Worm (Caenorhabditis elegans): ENCODE data around the gene pms-2.

Gene pms-2

ce11 chrV:11535504-11536062, 34.8 kb downstream of the pms-2 start (continued):
- TF ChIP-seq ztf-26 (tag; optimal IDR thresholded peaks at IDR 0.05) (peak; percentile 47), B0336.3 (GFP tag; IDR thresholded peaks at IDR 0.05) (peak; percentile 9; the same call in 1 of the 2 replicates), hmg-1.2 (GFP tag; IDR thresholded peaks at IDR 0.05) (peak; percentile 16; the same call in 1 of the 2 replicates), athp-1 (tag; optimal IDR thresholded peaks at IDR 0.05) (no peak), mel-28 (tag; optimal IDR thresholded peaks at IDR 0.05; ENCODE audit: borderline replicate concordance) (no peak)

- no peak for TF ChIP-seq ama-1 (optimal IDR thresholded peaks at IDR 0.05)
- peak in 1 of 2 experiments; percentile 4 for TF ChIP-seq ama-1 (GFP tag; optimal IDR thresholded peaks at IDR 0.05)
- no peak for TF ChIP-seq aptf-3 (GFP tag; IDR thresholded peaks at IDR 0.05)
- no peak for TF ChIP-seq mel-28 (tag; optimal IDR thresholded peaks at IDR 0.05; ENCODE audit: borderline replicate concordance)
- TF ChIP-seq B0261.1 (tag; optimal IDR thresholded peaks at IDR 0.05) = no peak
- peak; percentile 30 for TF ChIP-seq ets-4 (GFP tag; optimal IDR thresholded peaks at IDR 0.05)
- peak; percentile 85 for TF ChIP-seq nhr-80 (tag; optimal IDR thresholded peaks at IDR 0.05)
- no peak for TF ChIP-seq cebp-1 (GFP tag; IDR thresholded peaks at IDR 0.05)
- peak; percentile 33 for TF ChIP-seq cebp-1 (tag; optimal IDR thresholded peaks at IDR 0.05)
- peak; percentile 2 for TF ChIP-seq lsy-27 (tag; optimal IDR thresholded peaks at IDR 0.05; ENCODE audit: borderline replicate concordance, insufficient read depth)
- peak; percentile 14; the same call in 1 of the 2 replicates for TF ChIP-seq rcor-1 (GFP tag; IDR thresholded peaks at IDR 0.05)
- TF ChIP-seq lin-35 (GFP tag; optimal IDR thresholded peaks at IDR 0.05) = peak in 1 of 3 experiments; percentile 22
- TF ChIP-seq sea-2 (GFP tag; IDR thresholded peaks at IDR 0.05) = 0 out of 2 replicates have a peak, but pooled peaks have one; percentile 7
These were observed 35.8 kb downstream of the pms-2 start for ce11 chrV:11534495-11535189.

- TF ChIP-seq K11D2.4 (GFP tag; IDR thresholded peaks at IDR 0.05) (0 out of 2 replicates have a peak, but pooled peaks have one; percentile 49), rpc-1 (optimal IDR thresholded peaks at IDR 0.05) (no peak), rpc-1 (tag; optimal IDR thresholded peaks at IDR 0.05) (no peak), nhr-120 (GFP tag; IDR thresholded peaks at IDR 0.05) (no peak), zfh-2 (GFP tag; conservative IDR thresholded peaks at IDR 0.05) (no peak), F57A8.1 (GFP tag; optimal IDR thresholded peaks at IDR 0.05) (no peak), C06A6.2 (GFP tag; conservative IDR thresholded peaks at IDR 0.05) (no peak), repo-1 (tag; optimal IDR thresholded peaks at IDR 0.05) (no peak), let-526 (GFP tag; IDR thresholded peaks at IDR 0.05) (0 out of 2 replicates have a peak, but pooled peaks have one; percentile 53), ekl-4 (GFP tag; IDR thresholded peaks at IDR 0.05) (peak; percentile 29; the same call in 1 of the 2 replicates), nhr-27 (tag; optimal IDR thresholded peaks at IDR 0.05) (no peak), ztf-22 (GFP tag; optimal IDR thresholded peaks at IDR 0.05) (no peak), ZK185.1 (tag; optimal IDR thresholded peaks at IDR 0.05; ENCODE audit: poor library complexity, severe bottlenecking) (peak; percentile 11), pbrm-1 (GFP tag; IDR thresholded peaks at IDR 0.05) (peak; percentile 0; the same call in 1 of the 2 replicates), Y53G8AR.9 (GFP tag; conservative IDR thresholded peaks at IDR 0.05) (0 out of 2 replicates have a peak, but pooled peaks have one; percentile 14), cebp-1 (GFP tag; IDR thresholded peaks at IDR 0.05) (no peak), cebp-1 (tag; optimal IDR thresholded peaks at IDR 0.05) (no peak), madf-10 (tag; optimal IDR thresholded peaks at IDR 0.05) (no peak), lsl-1 (GFP tag; optimal IDR thresholded peaks at IDR 0.05) (no peak), zim-3 (tag; optimal IDR thresholded peaks at IDR 0.05) (no peak), lin-54 (GFP tag; optimal IDR thresholded peaks at IDR 0.05) (no peak), nfyb-1 (GFP tag; IDR thresholded peaks at IDR 0.05) (no peak), him-1 (tag; optimal IDR thresholded peaks at IDR 0.05) (no peak), sdz-38 (tag; optimal IDR thresholded peaks at IDR 0.05) (no peak)
These were observed 36.9 kb downstream of the pms-2 start for ce11 chrV:11533365-11533949.
